In the genomic region with DNA sequence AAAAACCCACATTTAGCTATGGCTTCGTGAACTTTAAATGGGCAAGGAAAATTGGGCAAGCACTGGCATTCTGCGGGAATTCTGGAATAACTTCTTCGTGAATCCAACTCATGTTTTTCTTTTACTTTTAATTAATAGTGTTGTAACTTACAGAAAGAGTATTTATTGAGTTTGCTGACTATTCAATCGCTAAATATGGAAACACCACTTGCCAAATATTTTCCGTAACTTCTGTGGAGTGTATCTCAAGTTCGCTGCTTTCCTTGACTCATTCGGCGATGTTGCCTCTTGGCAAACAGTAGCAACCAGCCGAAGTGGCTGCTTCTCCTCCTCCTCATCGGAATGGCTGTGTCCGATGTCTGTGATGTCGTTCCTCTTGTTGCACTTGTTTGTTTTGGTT, we compare ENCODE assay signal across 4 fruit fly cellular contexts.
A peak's percentile ranks its signal among the peaks of the same experiment; 100 is the strongest.
TF ChIP-seq lines count a peak whose summit lies in the region.

No protein-coding gene starts in this region.

- TF ChIP-seq CTCF in whole organism, embryonic (GFP tag; optimal IDR thresholded peaks at IDR 0.05; lab: Kevin White, UChicago), result no peak

TF ChIP-seq in whole organism, embryonic, 481 proteins besides CTCF, POLR2A, EP300 and RAD21:
- TF ChIP-seq Opbp (GFP tag; IDR thresholded peaks at IDR 0.05; lab: Robert Waterston, UW; ENCODE audit: partially characterized antibody) (no peak), CG6272 (GFP tag; IDR thresholded peaks at IDR 0.05; lab: Robert Waterston, UW) (no peak), PHDP (tag; optimal IDR thresholded peaks at IDR 0.05; lab: Kevin White, UChicago) (no peak), Elba2 (GFP tag; optimal IDR thresholded peaks at IDR 0.05; lab: Kevin White, UChicago) (no peak), CHES-1-like (GFP tag; optimal IDR thresholded peaks at IDR 0.05; lab: Kevin White, UChicago) (no peak), bowl (GFP tag; IDR thresholded peaks at IDR 0.05; lab: Robert Waterston, UW) (no peak), Drgx (GFP tag; IDR thresholded peaks at IDR 0.05; lab: Robert Waterston, UW) (peak; percentile 17; the same call in 1 of the 2 replicates)

TF ChIP-seq in whole organism, prepupa, 60 proteins besides CTCF, POLR2A, EP300 and RAD21 (continues in another document):
- TF ChIP-seq cyc (GFP tag; optimal IDR thresholded peaks at IDR 0.05; lab: Kevin White, UChicago), result no peak
- TF ChIP-seq Hr38 (GFP tag; optimal IDR thresholded peaks at IDR 0.05; lab: Kevin White, UChicago), result no peak
- peak; percentile 49 for TF ChIP-seq svp (GFP tag; lab: Kevin White, UChicago)
- peak; percentile 24 for TF ChIP-seq CG6792 (GFP tag; optimal IDR thresholded peaks at IDR 0.05; lab: Kevin White, UChicago)
- peak; percentile 91 for TF ChIP-seq Eip78C (GFP tag; lab: Kevin White, UChicago)
- no peak for TF ChIP-seq CG6163 (GFP tag; IDR thresholded peaks at IDR 0.05; lab: Robert Waterston, UW)
- no peak for TF ChIP-seq vri (GFP tag; optimal IDR thresholded peaks at IDR 0.05; lab: Kevin White, UChicago)
- TF ChIP-seq CG31627 (GFP tag; optimal IDR thresholded peaks at IDR 0.05; lab: Kevin White, UChicago), result peak; percentile 16
- TF ChIP-seq CG32006 (GFP tag; optimal IDR thresholded peaks at IDR 0.05; lab: Kevin White, UChicago), result peak; percentile 92
- no peak for TF ChIP-seq CG6854 (GFP tag; optimal IDR thresholded peaks at IDR 0.05; lab: Kevin White, UChicago)
- peak in 1 of 2 experiments; percentile 10 for TF ChIP-seq salr (GFP tag; optimal IDR thresholded peaks at IDR 0.05; lab: Kevin White, UChicago)
- no peak for TF ChIP-seq CG11762 (GFP tag; optimal IDR thresholded peaks at IDR 0.05; lab: Kevin White, UChicago; ENCODE audit: insufficient read depth)
- peak; percentile 32 for TF ChIP-seq Lpt (GFP tag; optimal IDR thresholded peaks at IDR 0.05; lab: Kevin White, UChicago)
- TF ChIP-seq Eip93F (GFP tag; optimal IDR thresholded peaks at IDR 0.05; lab: Kevin White, UChicago), result no peak
- TF ChIP-seq CG3032 (tag; optimal IDR thresholded peaks at IDR 0.05; lab: Kevin White, UChicago), result peak; percentile 6
- TF ChIP-seq Blimp-1 (GFP tag; optimal IDR thresholded peaks at IDR 0.05; lab: Kevin White, UChicago), result no peak
- TF ChIP-seq CG7368 (GFP tag; optimal IDR thresholded peaks at IDR 0.05; lab: Kevin White, UChicago), result peak; percentile 49
- peak; percentile 11 for TF ChIP-seq Hr39 (GFP tag; optimal IDR thresholded peaks at IDR 0.05; lab: Kevin White, UChicago)
- no peak for TF ChIP-seq Eip75B (GFP tag; optimal IDR thresholded peaks at IDR 0.05; lab: Kevin White, UChicago)
- TF ChIP-seq CG1621 (tag; optimal IDR thresholded peaks at IDR 0.05; lab: Kevin White, UChicago), result no peak
- no peak for TF ChIP-seq dsx (GFP tag; optimal IDR thresholded peaks at IDR 0.05; lab: Kevin White, UChicago; ENCODE audit: poor library complexity, severe bottlenecking)
- peak; percentile 74 for TF ChIP-seq CG15336 (GFP tag; IDR thresholded peaks at IDR 0.05; lab: Robert Waterston, UW)
- TF ChIP-seq CG34406 (GFP tag; optimal IDR thresholded peaks at IDR 0.05; lab: Kevin White, UChicago), result peak; percentile 43
- TF ChIP-seq CG11902 (GFP tag; optimal IDR thresholded peaks at IDR 0.05; lab: Kevin White, UChicago), result peak; percentile 41
- peak; percentile 66; the same call in 2 of the 3 replicates for TF ChIP-seq CG8119 (GFP tag; IDR thresholded peaks at IDR 0.05; lab: Robert Waterston, UW)
- TF ChIP-seq lz (GFP tag; optimal IDR thresholded peaks at IDR 0.05; lab: Kevin White, UChicago), result no peak
- peak; percentile 22 for TF ChIP-seq Met (GFP tag; optimal IDR thresholded peaks at IDR 0.05; lab: Kevin White, UChicago)

TF ChIP-seq in whole organism, pupa, 21 proteins besides CTCF, POLR2A, EP300 and RAD21:
- no peak for TF ChIP-seq CG34367 (tag; optimal IDR thresholded peaks at IDR 0.05; lab: Kevin White, UChicago)
- TF ChIP-seq CG17806 (tag; optimal IDR thresholded peaks at IDR 0.05; lab: Kevin White, UChicago), result no peak
- no peak for TF ChIP-seq CG13204 (GFP tag; optimal IDR thresholded peaks at IDR 0.05; lab: Kevin White, UChicago)
- no peak for TF ChIP-seq EcR (GFP tag; optimal IDR thresholded peaks at IDR 0.05; lab: Kevin White, UChicago)
- TF ChIP-seq CG8159 (tag; optimal IDR thresholded peaks at IDR 0.05; lab: Kevin White, UChicago), result peak; percentile 40
- peak; percentile 12 for TF ChIP-seq Pif1B (GFP tag; optimal IDR thresholded peaks at IDR 0.05; lab: Kevin White, UChicago)
- no peak for TF ChIP-seq Ets98B (GFP tag; IDR thresholded peaks at IDR 0.05; lab: Robert Waterston, UW)
- TF ChIP-seq CG14655 (GFP tag; optimal IDR thresholded peaks at IDR 0.05; lab: Kevin White, UChicago), result peak; percentile 14
- TF ChIP-seq CG9948 (tag; optimal IDR thresholded peaks at IDR 0.05; lab: Kevin White, UChicago), result no peak
- peak; percentile 23 for TF ChIP-seq CG15710 (tag; optimal IDR thresholded peaks at IDR 0.05; lab: Kevin White, UChicago)
- TF ChIP-seq CG8301 (tag; optimal IDR thresholded peaks at IDR 0.05; lab: Kevin White, UChicago), result peak; percentile 36
- peak; percentile 19; the same call in 1 of the 2 replicates for TF ChIP-seq CG32121 (GFP tag; IDR thresholded peaks at IDR 0.05; lab: Robert Waterston, UW)
- no peak for TF ChIP-seq CG4496 (GFP tag; IDR thresholded peaks at IDR 0.05; lab: Robert Waterston, UW)
- TF ChIP-seq fd96Ca (GFP tag; IDR thresholded peaks at IDR 0.05; lab: Robert Waterston, UW), result peak; percentile 47; the same call in 2 of the 3 replicates
- no peak for TF ChIP-seq CG12605 (GFP tag; IDR thresholded peaks at IDR 0.05; lab: Robert Waterston, UW)
- peak; percentile 39 for TF ChIP-seq Pif1A (GFP tag; optimal IDR thresholded peaks at IDR 0.05; lab: Kevin White, UChicago)
- TF ChIP-seq Snoo (tag; optimal IDR thresholded peaks at IDR 0.05; lab: Kevin White, UChicago), result no peak
- TF ChIP-seq D1 (tag; optimal IDR thresholded peaks at IDR 0.05; lab: Kevin White, UChicago), result no peak
- no peak for TF ChIP-seq rn (GFP tag; IDR thresholded peaks at IDR 0.05; lab: Robert Waterston, UW)
- TF ChIP-seq gl (tag; optimal IDR thresholded peaks at IDR 0.05; lab: Kevin White, UChicago), result no peak
- no peak for TF ChIP-seq CG10348 (GFP tag; IDR thresholded peaks at IDR 0.05; lab: Robert Waterston, UW)

TF ChIP-seq in whole organism, wandering third instar larva, 38 proteins besides CTCF, POLR2A, EP300 and RAD21:
- peak; percentile 2 for TF ChIP-seq fru (GFP tag; optimal IDR thresholded peaks at IDR 0.05; lab: Kevin White, UChicago)
- peak; percentile 8 for TF ChIP-seq ey (GFP tag; optimal IDR thresholded peaks at IDR 0.05; lab: Kevin White, UChicago)
- TF ChIP-seq OdsH (GFP tag; optimal IDR thresholded peaks at IDR 0.05; lab: Kevin White, UChicago), result peak; percentile 9
- TF ChIP-seq Hr83 (GFP tag; optimal IDR thresholded peaks at IDR 0.05; lab: Kevin White, UChicago; ENCODE audit: poor library complexity, severe bottlenecking), result no peak
